Worm (Caenorhabditis elegans) whole organism, early embryonic: Measurements from ENCODE around the gene F36D3.16.

ENCODE experiments used
- B0310.2 ChIP-seq: sonication (generic microtip); optimal IDR thresholded peaks from 2 replicates; lab custom pipeline; 2016; ENCODE audit warnings: mild to moderate bottlenecking, missing genetic modification characterization, missing compliant biosample characterization
- F13C5.2 ChIP-seq: sonication (generic microtip); optimal IDR thresholded peaks from 2 replicates; lab custom pipeline; 2017; ENCODE audit warnings: mild to moderate bottlenecking, missing genetic modification characterization, inconsistent platforms, missing compliant biosample characterization
- aly-1 ChIP-seq: sonication (generic microtip); optimal IDR thresholded peaks from 2 replicates; lab custom pipeline; 2016; ENCODE audit warnings: missing genetic modification characterization, missing compliant biosample characterization
- ama-1 ChIP-seq: fragments of 150-350 bp; optimal IDR thresholded peaks from 2 replicates; lab custom pipeline; 2014
- flt-1 ChIP-seq: fragments of 200-800 bp; sonication (Bioruptor generic); IDR thresholded peaks from 2 replicates; pipeline ENCODE4 v1.3.6; 2022; ENCODE audit warnings: missing genetic modification characterization, missing compliant biosample characterization
- hmg-4 ChIP-seq: fragments of 200-800 bp; sonication (Bioruptor generic); optimal IDR thresholded peaks from 2 replicates; lab custom pipeline; 2018; ENCODE audit warnings: mild to moderate bottlenecking, missing genetic modification characterization, missing compliant biosample characterization
- hnd-1 ChIP-seq: sonication (generic microtip); optimal IDR thresholded peaks from 2 replicates; lab custom pipeline; 2016; ENCODE audit warnings: missing genetic modification characterization, missing compliant biosample characterization
- tbx-37 ChIP-seq: fragments of 200-800 bp; sonication (Bioruptor generic); conservative IDR thresholded peaks from 2 replicates; pipeline ENCODE4 v1.3.6; 2022; ENCODE audit warnings: missing genetic modification reagents, missing genetic modification characterization, missing compliant biosample characterization
- tra-4 ChIP-seq: sonication (generic microtip); optimal IDR thresholded peaks from 2 replicates; lab custom pipeline; 2017; ENCODE audit warnings: missing genetic modification characterization, missing compliant biosample characterization

- TF ChIP-seq ama-1 (lab: Kevin White, UChicago) (no peak), tbx-37 (no peak), F13C5.2 (tag; lab: Kevin White, UChicago) (no peak), aly-1 (tag; lab: Kevin White, UChicago) (no peak), flt-1 (no peak), tra-4 (tag; lab: Kevin White, UChicago) (no peak), hnd-1 (tag; lab: Kevin White, UChicago) (no peak), B0310.2 (tag; lab: Kevin White, UChicago) (no peak), hmg-4 (GFP tag; lab: Kevin White, UChicago) (no peak)
Observed at ce11 chrV:16526858-16527257, 1.0 kb upstream of the F36D3.16 start, which contains the start of gene F36D3.8.
